Worm (Caenorhabditis elegans): Measurements from ENCODE around the gene cla-1.
"Not testable (repeated sequence)": the region's sequence is repeated elsewhere in the genome, so short reads cannot be mapped to it uniquely, and the experiment has no call there.

cla-1 gene

ce11 chrIV:7623078-7623477 lies 34.3 kb downstream of the cla-1 start:
- no peak for TF ChIP-seq ref-1 (GFP tag; conservative IDR thresholded peaks at IDR 0.05)
- TF ChIP-seq klf-2 (GFP tag; conservative IDR thresholded peaks at IDR 0.05): no peak
- no peak for TF ChIP-seq ztf-29 (GFP tag; IDR thresholded peaks at IDR 0.05)
- TF ChIP-seq tab-1 (GFP tag; IDR thresholded peaks at IDR 0.05): no peak
- TF ChIP-seq cog-1 (tag; optimal IDR thresholded peaks at IDR 0.05): no peak
- no peak for TF ChIP-seq T22C8.4 (GFP tag; IDR thresholded peaks at IDR 0.05)
- no peak for TF ChIP-seq med-1 (GFP tag; optimal IDR thresholded peaks at IDR 0.05; ENCODE audit: insufficient read depth)
- no peak for TF ChIP-seq ztf-23 (GFP tag; IDR thresholded peaks at IDR 0.05)
- TF ChIP-seq flt-1 (GFP tag; IDR thresholded peaks at IDR 0.05): no peak

- TF ChIP-seq cog-1 (tag; optimal IDR thresholded peaks at IDR 0.05) (no peak), ztf-29 (GFP tag; IDR thresholded peaks at IDR 0.05) (no peak), tab-1 (GFP tag; IDR thresholded peaks at IDR 0.05) (no peak), med-1 (GFP tag; optimal IDR thresholded peaks at IDR 0.05; ENCODE audit: insufficient read depth) (no peak), klf-2 (GFP tag; conservative IDR thresholded peaks at IDR 0.05) (no peak), T22C8.4 (GFP tag; IDR thresholded peaks at IDR 0.05) (no peak), flt-1 (GFP tag; IDR thresholded peaks at IDR 0.05) (no peak), ztf-23 (GFP tag; IDR thresholded peaks at IDR 0.05) (no peak), ref-1 (GFP tag; conservative IDR thresholded peaks at IDR 0.05) (no peak)
These were observed 35.1 kb downstream of the cla-1 start for ce11 chrIV:7623868-7624267.

- TF ChIP-seq klf-2 (GFP tag; conservative IDR thresholded peaks at IDR 0.05) (no peak), ref-1 (GFP tag; conservative IDR thresholded peaks at IDR 0.05) (no peak), T22C8.4 (GFP tag; IDR thresholded peaks at IDR 0.05) (no peak), tab-1 (GFP tag; IDR thresholded peaks at IDR 0.05) (no peak), flt-1 (GFP tag; IDR thresholded peaks at IDR 0.05) (no peak)
These were observed 40.2 kb downstream of the cla-1 start, which contains the start of gene F45E4.5 for ce11 chrIV:7628942-7629341. Gene F45E4.5, minus strand, starts transcription at chrIV:7629042.

- TF ChIP-seq med-1 (GFP tag; optimal IDR thresholded peaks at IDR 0.05; ENCODE audit: insufficient read depth) (no peak), flt-1 (GFP tag; IDR thresholded peaks at IDR 0.05) (no peak), ztf-23 (GFP tag; IDR thresholded peaks at IDR 0.05) (no peak), cog-1 (tag; optimal IDR thresholded peaks at IDR 0.05) (no peak), T22C8.4 (GFP tag; IDR thresholded peaks at IDR 0.05) (no peak), ref-1 (GFP tag; conservative IDR thresholded peaks at IDR 0.05) (no peak), ztf-29 (GFP tag; IDR thresholded peaks at IDR 0.05) (no peak), tab-1 (GFP tag; IDR thresholded peaks at IDR 0.05) (no peak), klf-2 (GFP tag; conservative IDR thresholded peaks at IDR 0.05) (no peak)
These were observed 43.8 kb downstream of the cla-1 start, which contains the start of gene F45E4.6 for ce11 chrIV:7632535-7632934. Gene F45E4.6, minus strand, starts transcription at chrIV:7632548.

ce11 chrIV:7633020-7633419 lies 44.3 kb downstream of the cla-1 start, which contains the start of gene plp-1:
Gene plp-1, plus strand, starts transcription at chrIV:7633360.
- TF ChIP-seq ref-1 (GFP tag; conservative IDR thresholded peaks at IDR 0.05): no peak
- no peak for TF ChIP-seq flt-1 (GFP tag; IDR thresholded peaks at IDR 0.05)
- no peak for TF ChIP-seq cog-1 (tag; optimal IDR thresholded peaks at IDR 0.05)
- TF ChIP-seq T22C8.4 (GFP tag; IDR thresholded peaks at IDR 0.05): no peak
- no peak for TF ChIP-seq ztf-23 (GFP tag; IDR thresholded peaks at IDR 0.05)
- TF ChIP-seq med-1 (GFP tag; optimal IDR thresholded peaks at IDR 0.05; ENCODE audit: insufficient read depth): no peak
- TF ChIP-seq ztf-29 (GFP tag; IDR thresholded peaks at IDR 0.05): no peak
- no peak for TF ChIP-seq klf-2 (GFP tag; conservative IDR thresholded peaks at IDR 0.05)
- no peak for TF ChIP-seq tab-1 (GFP tag; IDR thresholded peaks at IDR 0.05)

- not testable (repeated sequence) for TF ChIP-seq flt-1 (GFP tag; IDR thresholded peaks at IDR 0.05); klf-2 (GFP tag; conservative IDR thresholded peaks at IDR 0.05); cog-1 (tag; optimal IDR thresholded peaks at IDR 0.05)
These were observed 45.8 kb downstream of the cla-1 start, which contains the start of gene warf-1 for ce11 chrIV:7634578-7634977. Gene warf-1, plus strand, starts transcription at chrIV:7634786.

- TF ChIP-seq T22C8.4 (GFP tag; IDR thresholded peaks at IDR 0.05) (no peak), med-1 (GFP tag; optimal IDR thresholded peaks at IDR 0.05; ENCODE audit: insufficient read depth) (no peak), ztf-23 (GFP tag; IDR thresholded peaks at IDR 0.05) (no peak), cog-1 (tag; optimal IDR thresholded peaks at IDR 0.05) (no peak), flt-1 (GFP tag; IDR thresholded peaks at IDR 0.05) (no peak), ref-1 (GFP tag; conservative IDR thresholded peaks at IDR 0.05) (no peak), tab-1 (GFP tag; IDR thresholded peaks at IDR 0.05) (no peak), ztf-29 (GFP tag; IDR thresholded peaks at IDR 0.05) (no peak), klf-2 (GFP tag; conservative IDR thresholded peaks at IDR 0.05) (no peak)
These were observed 53.0 kb downstream of the cla-1 start, which contains the start of gene nep-16 for ce11 chrIV:7641758-7642157. Gene nep-16, minus strand, starts transcription at chrIV:7641858.

ce11 chrIV:7642971-7643370 lies 54.2 kb downstream of the cla-1 start, which contains the start of gene nlp-20:
Gene nlp-20, minus strand, starts transcription at chrIV:7643071.
- TF ChIP-seq cog-1 (tag; optimal IDR thresholded peaks at IDR 0.05): no peak
- no peak for TF ChIP-seq ztf-29 (GFP tag; IDR thresholded peaks at IDR 0.05)
- no peak for TF ChIP-seq tab-1 (GFP tag; IDR thresholded peaks at IDR 0.05)
- TF ChIP-seq ztf-23 (GFP tag; IDR thresholded peaks at IDR 0.05): no peak
- no peak for TF ChIP-seq med-1 (GFP tag; optimal IDR thresholded peaks at IDR 0.05; ENCODE audit: insufficient read depth)
- no peak for TF ChIP-seq flt-1 (GFP tag; IDR thresholded peaks at IDR 0.05)
- TF ChIP-seq T22C8.4 (GFP tag; IDR thresholded peaks at IDR 0.05): no peak
- no peak for TF ChIP-seq klf-2 (GFP tag; conservative IDR thresholded peaks at IDR 0.05)
- TF ChIP-seq ref-1 (GFP tag; conservative IDR thresholded peaks at IDR 0.05): no peak

ce11 chrIV:7646119-7646518 lies 57.4 kb downstream of the cla-1 start, which contains the start of gene hmg-5:
Gene hmg-5, minus strand, starts transcription at chrIV:7646219.
- TF ChIP-seq ztf-23 (GFP tag; IDR thresholded peaks at IDR 0.05) (no peak), klf-2 (GFP tag; conservative IDR thresholded peaks at IDR 0.05) (no peak), tab-1 (GFP tag; IDR thresholded peaks at IDR 0.05) (no peak), flt-1 (GFP tag; IDR thresholded peaks at IDR 0.05) (no peak), cog-1 (tag; optimal IDR thresholded peaks at IDR 0.05) (no peak), ztf-29 (GFP tag; IDR thresholded peaks at IDR 0.05) (no peak), med-1 (GFP tag; optimal IDR thresholded peaks at IDR 0.05; ENCODE audit: insufficient read depth) (no peak), ref-1 (GFP tag; conservative IDR thresholded peaks at IDR 0.05) (no peak)

- no peak for TF ChIP-seq cog-1 (tag; optimal IDR thresholded peaks at IDR 0.05)
- TF ChIP-seq ref-1 (GFP tag; conservative IDR thresholded peaks at IDR 0.05): no peak
- no peak for TF ChIP-seq ztf-29 (GFP tag; IDR thresholded peaks at IDR 0.05)
- TF ChIP-seq tab-1 (GFP tag; IDR thresholded peaks at IDR 0.05): no peak
- no peak for TF ChIP-seq flt-1 (GFP tag; IDR thresholded peaks at IDR 0.05)
- no peak for TF ChIP-seq med-1 (GFP tag; optimal IDR thresholded peaks at IDR 0.05; ENCODE audit: insufficient read depth)
- TF ChIP-seq T22C8.4 (GFP tag; IDR thresholded peaks at IDR 0.05): no peak
- no peak for TF ChIP-seq klf-2 (GFP tag; conservative IDR thresholded peaks at IDR 0.05)
- TF ChIP-seq ztf-23 (GFP tag; IDR thresholded peaks at IDR 0.05): no peak
These were observed 58.1 kb downstream of the cla-1 start for ce11 chrIV:7646861-7647260.

All from whole organism, midembryonic.